Fruit fly (Drosophila melanogaster): ENCODE data around the gene tefu.

The tefu gene

dm6 chr3R:15196134-15197034, 45.7 kb downstream of the tefu start, which contains the start of the genes Kpc1 and CG42542 (continued):
- TF ChIP-seq sd (tag; optimal IDR thresholded peaks at IDR 0.05) (no peak), Xrp1 (GFP tag; IDR thresholded peaks at IDR 0.05) (peak; percentile 55; the same call in 1 of the 2 replicates), CG1603 (tag; optimal IDR thresholded peaks at IDR 0.05) (peak; percentile 70), ken (GFP tag; IDR thresholded peaks at IDR 0.05) (peak; percentile 67), peb (GFP tag; IDR thresholded peaks at IDR 0.05) (no peak), wor (GFP tag; IDR thresholded peaks at IDR 0.05) (0 out of 2 replicates have a peak, but pooled peaks have one; percentile 22), CG13296 (GFP tag; optimal IDR thresholded peaks at IDR 0.05) (no peak), CG31388 (GFP tag; optimal IDR thresholded peaks at IDR 0.05) (peak; percentile 37), ATbp (GFP tag; optimal IDR thresholded peaks at IDR 0.05) (peak; percentile 44), lbe (GFP tag; optimal IDR thresholded peaks at IDR 0.05) (no peak), sug (tag; optimal IDR thresholded peaks at IDR 0.05) (peak; percentile 63), esg (GFP tag; conservative IDR thresholded peaks at IDR 0.05) (peak; percentile 28; the same call in 1 of the 2 replicates), CG16815 (GFP tag; optimal IDR thresholded peaks at IDR 0.05) (peak; percentile 77), zen (tag; optimal IDR thresholded peaks at IDR 0.05) (peak; percentile 26), CG9215 (GFP tag; IDR thresholded peaks at IDR 0.05) (peak; percentile 65), CG17912 (GFP tag; optimal IDR thresholded peaks at IDR 0.05) (peak; percentile 52), CG11695 (GFP tag; IDR thresholded peaks at IDR 0.05) (no peak), Hr78 (GFP tag; optimal IDR thresholded peaks at IDR 0.05) (no peak), prd (optimal IDR thresholded peaks at IDR 0.05) (no peak), prd (GFP tag; IDR thresholded peaks at IDR 0.05) (peak; percentile 75), CG15601 (tag; optimal IDR thresholded peaks at IDR 0.05) (peak; percentile 37), twi (tag; optimal IDR thresholded peaks at IDR 0.05) (peak; percentile 48), CG18262 (tag; optimal IDR thresholded peaks at IDR 0.05) (no peak), CG10543 (GFP tag; optimal IDR thresholded peaks at IDR 0.05) (peak; percentile 74), p53 (GFP tag; optimal IDR thresholded peaks at IDR 0.05) (no peak), Asciz (GFP tag; optimal IDR thresholded peaks at IDR 0.05) (no peak), CHES-1-like (GFP tag; optimal IDR thresholded peaks at IDR 0.05) (peak; percentile 55), pb (GFP tag; optimal IDR thresholded peaks at IDR 0.05) (peak; percentile 64), br (optimal IDR thresholded peaks at IDR 0.05) (no peak), CG12104 (GFP tag; optimal IDR thresholded peaks at IDR 0.05) (peak; percentile 58), MBD-R2 (GFP tag; IDR thresholded peaks at IDR 0.05) (peak; percentile 83), Meics (GFP tag; optimal IDR thresholded peaks at IDR 0.05) (peak; percentile 64), HLH3B (GFP tag; IDR thresholded peaks at IDR 0.05) (peak; percentile 47; the same call in 1 of the 2 replicates), CG8281 (tag; optimal IDR thresholded peaks at IDR 0.05) (no peak), Stat92E (GFP tag; optimal IDR thresholded peaks at IDR 0.05) (no peak), tap (tag; optimal IDR thresholded peaks at IDR 0.05) (no peak), wdn (GFP tag; IDR thresholded peaks at IDR 0.05) (peak; percentile 56), cg (GFP tag; optimal IDR thresholded peaks at IDR 0.05) (no peak), tna (GFP tag; IDR thresholded peaks at IDR 0.05; ENCODE audit: partially characterized antibody) (peak; percentile 82), E2f1 (GFP tag; IDR thresholded peaks at IDR 0.05) (no peak), CG3281 (GFP tag; optimal IDR thresholded peaks at IDR 0.05) (peak; percentile 10), CG8924 (tag; optimal IDR thresholded peaks at IDR 0.05) (peak; percentile 44), CG31365 (tag; optimal IDR thresholded peaks at IDR 0.05) (no peak), chinmo (GFP tag; IDR thresholded peaks at IDR 0.05; ENCODE audit: partially characterized antibody) (peak; percentile 88; the same call in 2 of the 4 replicates), Bdp1 (GFP tag; optimal IDR thresholded peaks at IDR 0.05) (peak; percentile 36), cad (GFP tag; optimal IDR thresholded peaks at IDR 0.05) (no peak), CG17385 (GFP tag; optimal IDR thresholded peaks at IDR 0.05) (peak; percentile 23), MTF-1 (GFP tag; optimal IDR thresholded peaks at IDR 0.05; ENCODE audit: borderline replicate concordance) (peak; percentile 60)

Measured in whole organism, embryonic.